Fruit fly (Drosophila melanogaster) S2 (cell line): Measurements from ENCODE around the gene pug.

Source experiments
- CG8478 ChIP-seq: fragments of >200 bp; optimal IDR thresholded peaks from 2 replicates; lab custom pipeline; 2018
- CTCF ChIP-seq, 2 experiments: fragments of >200 bp; optimal IDR thresholded peaks; 2 replicates each; lab custom pipeline; 2018

Gene pug

DNA sequence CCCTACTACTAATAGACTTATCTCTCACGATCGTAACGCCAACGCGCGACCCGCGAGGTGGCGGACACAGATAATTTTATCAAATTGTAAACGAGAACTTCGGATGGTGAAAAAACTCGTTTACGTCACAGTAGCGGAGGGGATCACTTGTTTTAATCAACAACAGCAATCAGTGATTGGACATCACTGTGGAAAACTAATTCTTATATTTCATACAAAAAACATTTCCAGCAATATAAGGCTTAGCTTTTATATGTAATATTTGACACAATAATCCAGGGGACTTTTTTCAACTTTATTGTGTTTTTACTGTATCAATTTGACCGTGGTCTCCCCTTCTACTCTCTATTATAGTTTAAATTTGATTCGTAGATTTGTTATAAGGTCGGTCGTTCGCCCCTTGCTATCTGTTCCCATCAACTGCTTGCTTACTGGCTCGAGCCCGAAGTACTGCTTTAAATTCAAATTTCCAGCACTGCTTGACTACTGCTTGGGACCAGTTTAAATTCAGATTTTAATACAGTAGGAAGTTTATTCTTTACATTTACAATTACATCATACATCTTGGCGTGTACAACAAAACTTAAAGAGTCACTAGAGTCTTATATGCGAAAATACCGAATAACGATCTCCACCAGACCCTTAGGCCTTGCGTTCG is 19.0 kb upstream of the pug start, which contains the start of gene CG6465:
Gene CG6465 (minus strand): TSS at position 7 of the 658 bp plus-strand sequence.
- peak; percentile 79 to 80 for TF ChIP-seq CTCF (optimal IDR thresholded peaks at IDR 0.05; lab: Kevin White, UChicago)
- TF ChIP-seq CG8478 (lab: Kevin White, UChicago) = no peak

DNA sequence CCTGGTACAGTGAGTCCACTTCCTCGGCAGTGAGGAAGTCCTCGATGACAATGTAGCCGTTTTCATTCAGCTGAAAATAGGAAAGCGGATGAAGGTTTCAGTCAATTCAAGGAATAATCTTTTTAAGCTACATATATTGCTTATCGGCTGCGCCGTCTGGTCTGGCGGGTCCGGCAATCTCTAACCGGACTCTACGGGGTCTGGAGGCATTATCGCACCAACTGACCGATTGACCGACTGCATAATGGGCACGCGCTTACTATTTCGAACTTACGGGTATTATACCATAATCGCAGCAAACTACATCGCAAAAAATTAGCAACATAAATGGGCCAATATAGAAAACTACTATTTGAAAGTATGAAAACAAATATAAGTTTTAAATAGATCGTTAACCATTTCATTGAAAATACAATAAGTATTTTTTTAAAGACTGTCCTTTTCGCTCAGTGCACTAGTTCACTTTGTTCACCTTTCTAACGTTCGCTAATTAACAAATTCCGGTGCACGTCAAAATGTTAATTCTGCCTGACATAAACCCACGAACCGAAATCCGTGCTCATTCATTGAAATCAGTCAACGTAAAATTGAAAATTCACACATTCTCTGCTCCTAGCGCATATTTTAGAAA is 17.3 kb upstream of the pug start:
- TF ChIP-seq CG8478 (lab: Kevin White, UChicago) = no peak
- TF ChIP-seq CTCF (optimal IDR thresholded peaks at IDR 0.05; lab: Kevin White, UChicago) = no peak

DNA sequence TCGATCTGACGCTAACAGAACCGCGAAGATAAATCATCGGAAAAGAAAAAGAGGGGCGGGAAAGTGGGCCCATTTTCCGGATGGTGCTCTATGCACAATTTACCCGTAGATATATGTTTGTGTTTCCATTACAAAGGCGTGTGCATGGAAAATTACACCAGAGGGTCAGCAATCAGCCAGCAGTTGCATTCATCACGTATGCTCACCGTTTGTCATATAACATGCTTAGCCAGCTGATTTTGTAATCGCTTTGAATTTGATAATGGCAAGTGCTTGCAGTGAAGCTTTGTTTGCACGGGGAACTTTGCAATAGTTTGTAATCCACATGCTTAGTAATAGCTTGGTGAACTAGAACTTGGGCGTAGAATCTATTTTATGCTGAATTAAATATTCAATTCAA is 16.4 kb upstream of the pug start:
- TF ChIP-seq CG8478 (lab: Kevin White, UChicago) (no peak), CTCF (optimal IDR thresholded peaks at IDR 0.05; lab: Kevin White, UChicago) (no peak)

DNA sequence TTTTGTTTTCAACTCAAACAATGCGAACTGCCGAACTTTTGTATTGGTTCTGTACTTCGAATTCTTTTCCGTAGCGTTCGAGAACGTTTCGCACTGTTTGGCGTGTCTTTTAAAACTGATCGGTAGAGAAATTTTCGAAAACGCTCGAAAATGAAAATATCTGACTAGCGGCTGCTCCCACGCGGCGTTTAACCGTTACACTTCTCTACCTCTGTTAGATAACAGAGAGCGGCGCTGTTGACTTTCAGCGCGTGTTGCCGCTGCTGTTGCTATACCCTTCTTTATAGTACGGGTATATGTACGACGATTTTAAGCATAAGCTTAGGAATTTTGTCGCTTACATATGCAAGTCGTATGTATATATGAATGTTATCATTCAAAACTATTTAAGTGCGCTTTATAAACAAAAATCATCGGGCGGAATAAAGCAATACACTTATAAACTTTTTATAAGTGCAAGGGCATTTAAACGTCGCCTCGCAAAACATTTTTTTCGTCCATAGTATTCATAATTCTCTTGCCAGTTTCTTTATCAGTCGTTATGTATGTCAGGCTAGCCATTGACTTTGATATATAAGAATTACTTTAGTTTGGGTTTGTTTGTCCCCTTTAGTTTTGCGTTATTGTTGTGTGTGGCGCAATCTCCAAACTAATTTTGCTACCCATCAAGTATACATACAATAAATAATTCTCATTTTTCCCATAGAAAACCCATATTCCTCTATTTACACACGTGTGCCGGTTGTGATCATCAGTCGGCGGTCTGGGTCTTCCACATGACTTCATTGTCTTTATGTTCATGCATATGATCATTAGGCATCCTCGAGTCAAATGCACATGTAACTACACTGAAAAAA is 15.3 kb upstream of the pug start, which contains the start of gene Phyhd1:
Gene Phyhd1 (minus strand): TSS at position 101 of the 857 bp plus-strand sequence.
- TF ChIP-seq CTCF (optimal IDR thresholded peaks at IDR 0.05; lab: Kevin White, UChicago) = no peak
- no peak for TF ChIP-seq CG8478 (lab: Kevin White, UChicago)

DNA sequence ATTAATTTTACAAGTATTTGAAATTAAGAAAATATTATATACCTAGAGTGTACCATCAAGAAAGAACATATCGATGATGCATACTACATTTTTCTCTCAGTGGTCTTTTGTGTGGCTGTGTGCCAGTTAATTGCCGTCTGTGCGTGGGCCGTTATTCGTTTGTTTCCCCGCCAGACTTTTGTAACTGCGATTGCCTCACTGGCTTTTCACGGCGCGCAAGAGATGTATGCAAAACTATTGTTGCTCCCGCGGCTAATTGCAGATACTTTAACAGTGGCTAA is 14.7 kb upstream of the pug start:
- no peak for TF ChIP-seq CG8478 (lab: Kevin White, UChicago)
- no peak for TF ChIP-seq CTCF (optimal IDR thresholded peaks at IDR 0.05; lab: Kevin White, UChicago)

DNA sequence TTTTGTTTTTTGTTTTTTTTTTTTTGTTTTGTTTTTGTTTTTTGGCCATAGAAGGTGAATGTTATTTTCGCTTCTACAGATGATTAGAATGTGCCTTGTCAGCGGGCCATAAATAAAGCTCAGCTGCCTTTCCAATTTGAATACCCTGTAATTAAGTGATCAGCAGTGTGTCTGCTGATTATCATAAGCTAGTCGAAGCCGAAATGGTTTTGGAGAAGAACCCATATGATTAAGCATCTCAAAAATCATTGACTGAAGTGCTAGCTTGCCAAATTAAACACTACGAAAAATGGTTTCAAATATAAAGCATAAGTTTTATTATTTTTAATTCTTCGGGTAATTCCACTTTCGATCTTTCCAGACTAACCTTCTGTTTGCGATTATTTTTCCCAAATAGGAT is 13.1 kb upstream of the pug start:
- TF ChIP-seq CTCF (optimal IDR thresholded peaks at IDR 0.05; lab: Kevin White, UChicago) = no peak
- no peak for TF ChIP-seq CG8478 (lab: Kevin White, UChicago)

DNA sequence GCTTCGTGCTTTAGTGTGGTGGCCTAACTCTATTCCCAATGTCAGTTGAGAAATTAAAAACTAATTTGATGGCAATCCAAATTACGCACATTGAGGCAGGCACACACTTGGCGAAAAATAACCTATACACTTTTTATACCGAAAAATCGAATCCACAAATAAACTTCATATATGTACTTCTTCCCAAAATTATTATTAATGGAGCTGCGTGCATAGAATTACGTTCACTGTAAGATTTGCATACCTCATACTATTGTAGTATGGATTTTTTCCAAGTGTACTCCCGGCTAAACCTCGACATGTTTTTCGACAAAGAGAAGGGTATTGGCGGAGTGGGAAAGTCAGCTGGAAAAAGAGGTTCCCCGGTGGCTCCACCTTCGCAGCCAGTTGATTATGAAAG is 12.1 kb upstream of the pug start:
- no peak for TF ChIP-seq CG8478 (lab: Kevin White, UChicago)
- no peak for TF ChIP-seq CTCF (optimal IDR thresholded peaks at IDR 0.05; lab: Kevin White, UChicago)

DNA sequence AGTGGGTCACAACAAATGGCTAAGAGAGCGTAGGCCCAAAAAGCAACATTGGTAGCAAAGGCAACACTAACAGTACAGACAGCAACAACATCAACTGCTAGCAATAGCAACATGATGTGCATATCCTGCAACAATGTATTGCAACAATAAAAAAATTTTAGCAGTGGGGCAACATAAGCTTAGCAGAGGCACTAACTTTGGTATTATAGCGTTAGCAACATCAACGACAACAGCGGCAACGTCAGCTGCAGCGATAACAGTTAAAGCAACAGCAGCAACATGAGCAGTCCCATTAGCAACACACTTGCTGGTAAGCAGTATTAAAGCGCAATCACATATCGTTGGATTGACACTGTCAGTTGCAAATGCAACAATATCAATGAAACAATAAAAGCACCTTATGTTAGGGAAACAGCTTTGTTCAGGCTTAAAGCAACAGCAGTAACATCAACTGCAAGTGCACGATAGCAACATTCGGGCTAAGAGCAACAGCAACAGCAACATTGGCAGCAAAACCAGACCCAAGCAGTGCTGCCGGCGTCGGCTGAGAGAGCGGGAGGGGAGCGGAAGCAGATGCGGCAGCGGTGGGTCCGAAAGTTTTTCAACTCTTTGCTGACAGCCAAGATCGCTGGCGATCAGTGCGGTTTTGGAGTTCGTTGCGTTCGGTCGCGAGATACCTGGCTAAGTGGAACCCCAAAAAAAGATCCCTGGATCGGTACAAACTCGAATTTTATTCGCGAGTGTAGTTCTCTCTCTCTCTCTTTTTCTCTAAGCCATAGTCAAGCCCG is 9.8 kb upstream of the pug start, which contains the start of gene Skel:
Gene Skel (plus strand): TSS at position 637 of the 788 bp plus-strand sequence.
- TF ChIP-seq CG8478 (lab: Kevin White, UChicago) (no peak), CTCF (optimal IDR thresholded peaks at IDR 0.05; lab: Kevin White, UChicago) (no peak)

DNA sequence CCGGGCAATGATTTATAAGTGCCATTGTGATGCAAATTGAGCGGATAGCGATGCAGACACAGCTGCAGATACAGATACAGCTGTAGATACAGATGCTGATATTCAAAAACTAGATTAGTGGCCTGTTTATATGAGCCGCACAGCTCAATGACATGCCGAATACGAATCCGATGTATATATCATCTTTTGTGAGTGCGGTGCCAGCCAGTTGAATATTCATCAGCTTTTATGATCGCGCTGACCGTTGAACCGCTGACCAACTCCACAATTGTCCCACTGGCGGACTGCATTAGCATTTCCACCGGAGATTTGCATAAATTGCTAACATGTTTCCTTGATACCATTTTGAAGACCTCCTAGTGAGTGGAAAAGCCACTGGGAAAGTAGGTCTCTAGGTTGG is 9.0 kb upstream of the pug start:
- no peak for TF ChIP-seq CTCF (optimal IDR thresholded peaks at IDR 0.05; lab: Kevin White, UChicago)
- TF ChIP-seq CG8478 (lab: Kevin White, UChicago) = no peak

DNA sequence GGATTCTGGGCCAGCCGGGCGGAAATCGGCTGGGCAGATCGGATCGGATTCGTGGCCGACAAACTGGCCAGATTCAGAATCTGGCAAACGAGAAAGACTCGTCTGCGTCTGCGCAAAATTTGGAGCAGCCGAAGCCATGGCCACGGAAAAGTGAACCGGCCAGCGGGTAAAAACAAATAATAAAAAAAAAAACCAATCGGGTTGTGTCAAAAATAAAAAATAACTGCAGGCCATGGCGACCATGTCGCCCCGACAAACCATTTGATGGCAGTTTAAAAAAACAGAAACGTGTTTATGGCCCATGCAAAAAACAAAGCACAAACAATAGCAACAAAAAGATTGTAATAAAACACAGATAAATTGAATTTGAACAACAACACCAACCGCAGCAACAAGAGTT is 8.2 kb upstream of the pug start:
- TF ChIP-seq CTCF (optimal IDR thresholded peaks at IDR 0.05; lab: Kevin White, UChicago) (no peak), CG8478 (lab: Kevin White, UChicago) (no peak)

DNA sequence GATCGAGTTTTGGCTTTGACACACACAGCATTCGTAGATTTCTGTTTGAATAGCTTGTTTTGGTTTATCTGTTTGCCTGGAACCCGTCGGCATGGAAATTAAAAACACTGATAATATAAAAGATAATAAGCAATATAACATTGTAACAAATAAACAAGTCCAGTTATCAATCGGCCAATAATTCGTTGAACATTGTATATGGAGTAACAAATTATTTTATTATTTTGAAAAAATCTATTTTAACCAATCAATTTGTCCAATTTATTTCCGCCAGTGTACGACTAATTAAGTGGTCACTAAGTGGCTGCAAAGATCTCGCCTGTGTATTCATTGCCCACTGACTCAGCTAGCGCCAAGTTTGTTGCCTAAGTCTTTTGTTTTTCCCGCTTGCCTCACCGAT is 7.5 kb upstream of the pug start:
- TF ChIP-seq CTCF (optimal IDR thresholded peaks at IDR 0.05; lab: Kevin White, UChicago) (no peak), CG8478 (lab: Kevin White, UChicago) (no peak)

DNA sequence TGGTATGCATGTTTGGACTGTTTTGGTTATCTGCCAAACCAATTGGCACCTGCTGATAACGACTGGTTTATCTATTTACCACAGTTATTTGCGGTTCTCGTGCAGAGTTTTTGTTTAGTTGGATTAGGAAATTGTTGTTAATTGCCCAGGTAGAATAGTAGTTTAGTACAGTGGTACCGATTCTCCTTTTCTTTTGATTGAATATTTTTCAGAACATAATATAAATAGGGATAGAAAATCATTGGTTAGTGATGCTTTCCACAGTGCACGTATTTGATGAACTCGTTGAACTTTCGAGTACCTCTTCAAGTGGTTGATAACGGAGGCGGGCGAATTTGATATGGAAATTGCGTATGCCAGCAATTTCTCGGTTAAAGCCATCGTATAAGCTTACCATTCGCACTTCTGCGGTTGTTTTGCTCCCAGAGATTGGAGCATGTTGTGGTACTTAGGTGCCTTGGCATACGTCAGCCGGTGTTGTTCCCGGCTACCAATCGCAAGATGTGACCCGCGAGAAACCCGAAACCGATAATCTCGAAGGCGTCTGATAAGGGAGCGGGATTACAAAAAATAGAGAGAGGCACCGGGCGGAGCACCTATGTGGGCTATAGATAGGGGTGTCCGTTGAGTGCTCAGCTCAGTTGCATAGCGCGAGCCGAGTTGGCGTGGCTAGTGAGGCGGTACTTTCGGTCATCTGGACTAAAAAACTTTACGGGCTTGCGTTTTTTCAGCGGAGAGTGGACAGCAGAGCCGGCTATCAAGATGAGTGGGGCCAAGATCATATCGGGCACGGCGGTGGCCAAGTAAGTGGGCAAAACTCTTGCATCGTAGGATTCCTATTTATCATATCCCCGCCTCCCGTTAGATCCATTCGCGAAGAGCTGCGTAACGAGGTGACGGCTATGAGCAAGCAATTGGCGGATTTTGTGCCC is 3.0 kb downstream of the pug start:
- TF ChIP-seq CTCF (optimal IDR thresholded peaks at IDR 0.05; lab: Kevin White, UChicago) = no peak
- no peak for TF ChIP-seq CG8478 (lab: Kevin White, UChicago)

DNA sequence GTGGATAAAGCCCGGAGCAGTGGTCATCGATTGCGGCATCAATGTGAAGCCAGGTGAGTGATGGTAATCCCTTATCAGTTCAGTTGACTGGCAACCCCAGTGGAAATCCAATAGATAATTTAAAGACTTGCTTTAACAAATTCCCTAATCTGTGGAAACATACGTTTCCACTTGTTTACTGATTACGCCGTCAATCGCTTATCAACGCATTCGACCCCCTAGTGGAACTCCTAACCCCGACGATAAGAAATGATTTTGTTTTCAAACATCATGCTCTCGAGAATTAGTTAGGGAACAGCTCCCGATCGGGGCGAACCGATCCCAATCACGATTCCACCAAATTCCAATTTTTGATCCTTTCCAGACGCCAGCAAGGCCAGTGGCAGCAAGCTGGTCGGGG is 4.3 kb downstream of the pug start:
- TF ChIP-seq CTCF (optimal IDR thresholded peaks at IDR 0.05; lab: Kevin White, UChicago) (no peak), CG8478 (lab: Kevin White, UChicago) (no peak)
